Fruit fly (Drosophila melanogaster) Kc167 (cell line): Measurements from ENCODE around the gene CG6055.

Source experiments
- h ChIP-seq: fragments of >200 bp; optimal IDR thresholded peaks from 3 replicates; lab custom pipeline; 2018; ENCODE audit warnings: missing external identifiers
- insv ChIP-seq: fragments of >200 bp; optimal IDR thresholded peaks from 3 replicates; lab custom pipeline; 2018; ENCODE audit warnings: missing external identifiers
- psq ChIP-seq: fragments of >200 bp; optimal IDR thresholded peaks from 2 replicates; lab custom pipeline; 2017; ENCODE audit warnings: missing external identifiers
- ttk ChIP-seq: sonication (Bioruptor generic); optimal IDR thresholded peaks from 2 replicates; lab custom pipeline; 2017; ENCODE audit warnings: missing external identifiers

dm6 chr2L:7433957-7434736, 32.2 kb upstream of the CG6055 start:
- no peak for TF ChIP-seq psq (lab: Kevin White, UChicago)
- no peak for TF ChIP-seq ttk
- no peak for TF ChIP-seq h
- no peak for TF ChIP-seq insv
